Worm (Caenorhabditis elegans) whole organism, L4/young adult: ENCODE data around the gene scl-20.

Experiments
- W03F9.2 ChIP-seq: fragments of 150-350 bp; optimal IDR thresholded peaks from 2 replicates; lab custom pipeline; 2014; ENCODE audit warnings: missing biosample characterization, missing genetic modification characterization
- him-1 ChIP-seq: sonication (generic microtip); optimal IDR thresholded peaks from 2 replicates; lab custom pipeline; 2016; ENCODE audit warnings: missing genotype, missing genetic modification reagents, missing genetic modification characterization, missing compliant biosample characterization

ce11 chrV:18771390-18771789 lies 37.1 kb upstream of the scl-20 start, which contains the start of gene clec-256:
- TF ChIP-seq W03F9.2 (tag; lab: Kevin White, UChicago): no peak
- TF ChIP-seq him-1 (tag; lab: Kevin White, UChicago): no peak
